Fruit fly (Drosophila melanogaster) whole organism, embryonic: Measurements from ENCODE around the gene CG13403.
A peak's percentile ranks its signal among the peaks of the same experiment; 100 is the strongest.

Experiments used
- ATbp ChIP-seq: fragments of 200-800 bp; sonication (Bioruptor generic); optimal IDR thresholded peaks from 2 replicates; lab custom pipeline; 2017; ENCODE audit warnings: missing biosample characterization, mild to moderate bottlenecking, missing genetic modification characterization, missing genetic modification reagents
- CG10267 ChIP-seq: fragments of 200-800 bp; sonication (Bioruptor generic); optimal IDR thresholded peaks from 2 replicates; lab custom pipeline; 2018; ENCODE audit warnings: missing biosample characterization, mild to moderate bottlenecking, missing genetic modification characterization, moderate library complexity
- CG10321 ChIP-seq: fragments of 200-800 bp; sonication (Bioruptor generic); IDR thresholded peaks from 2 replicates; pipeline ENCODE4 v1.3.6; 2022; ENCODE audit warnings: missing biosample characterization, missing genetic modification characterization
- CG10431 ChIP-seq: fragments of 200-800 bp; sonication (Bioruptor generic); optimal IDR thresholded peaks from 3 replicates; lab custom pipeline; 2018; ENCODE audit warnings: missing biosample characterization, mild to moderate bottlenecking, missing genetic modification characterization
- CG13287 ChIP-seq: fragments of 200-800 bp; sonication (Bioruptor generic); IDR thresholded peaks from 2 replicates; pipeline ENCODE4 v1.3.6; 2022; ENCODE audit warnings: missing biosample characterization, missing genetic modification characterization; ENCODE audit not compliant: partially characterized antibody
- CG13775 ChIP-seq: fragments of 200-800 bp; sonication (Bioruptor generic); optimal IDR thresholded peaks from 3 replicates; lab custom pipeline; 2017; ENCODE audit warnings: missing biosample characterization, mild to moderate bottlenecking, missing genetic modification characterization
- CG14014 ChIP-seq: fragments of 200-800 bp; sonication (Bioruptor generic); IDR thresholded peaks from 2 replicates; pipeline ENCODE4 v1.3.6; 2022; ENCODE audit warnings: missing biosample characterization, missing genetic modification characterization
- CG14965 ChIP-seq: fragments of 200-800 bp; sonication (Bioruptor generic); optimal IDR thresholded peaks from 2 replicates; lab custom pipeline; 2016; ENCODE audit warnings: missing biosample characterization, missing genetic modification characterization, borderline replicate concordance
- CG15696 ChIP-seq: fragments of 200-800 bp; sonication (Bioruptor generic); optimal IDR thresholded peaks from 2 replicates; lab custom pipeline; 2019; ENCODE audit warnings: missing biosample characterization, mild to moderate bottlenecking, missing genetic modification characterization, moderate library complexity
- CG18476 ChIP-seq: fragments of 200-800 bp; sonication (Bioruptor generic); optimal IDR thresholded peaks from 2 replicates; lab custom pipeline; 2016; ENCODE audit warnings: missing biosample characterization, mild to moderate bottlenecking, missing genetic modification characterization
- CG2120 ChIP-seq: fragments of 200-800 bp; sonication (Bioruptor generic); optimal IDR thresholded peaks from 3 replicates; lab custom pipeline; 2016; ENCODE audit warnings: missing biosample characterization, missing genetic modification characterization
- CG32532 ChIP-seq: fragments of 200-800 bp; sonication (Bioruptor generic); IDR thresholded peaks from 2 replicates; pipeline ENCODE4 v1.3.6; 2022; ENCODE audit warnings: missing biosample characterization, missing genetic modification characterization
- CG32772 ChIP-seq: fragments of 200-800 bp; sonication (Bioruptor generic); IDR thresholded peaks from 2 replicates; pipeline ENCODE4 v1.3.6; 2022; ENCODE audit warnings: missing biosample characterization, missing genetic modification characterization
- CG34422 ChIP-seq: fragments of 200-800 bp; sonication (Bioruptor generic); IDR thresholded peaks from 3 replicates; pipeline ENCODE4 v1.3.6; 2022; ENCODE audit warnings: missing biosample characterization, missing genetic modification characterization
- CG4360 ChIP-seq: fragments of 200-800 bp; sonication (Bioruptor generic); IDR thresholded peaks from 2 replicates; pipeline ENCODE4 v1.3.6; 2022; ENCODE audit warnings: missing biosample characterization, missing genetic modification characterization
- CG4617 ChIP-seq: fragments of 200-800 bp; sonication (Bioruptor generic); optimal IDR thresholded peaks from 3 replicates; lab custom pipeline; 2016; ENCODE audit warnings: missing biosample characterization, missing genetic modification characterization, borderline replicate concordance
- CG4820 ChIP-seq: fragments of 200-800 bp; sonication (Bioruptor generic); optimal IDR thresholded peaks from 3 replicates; lab custom pipeline; 2016; ENCODE audit warnings: missing biosample characterization, missing genetic modification characterization
- CG6654 ChIP-seq: fragments of 200-800 bp; sonication (Bioruptor generic); optimal IDR thresholded peaks from 2 replicates; lab custom pipeline; 2017; ENCODE audit warnings: missing biosample characterization, mild to moderate bottlenecking, missing genetic modification characterization
- CG8281 ChIP-seq: fragments of 200-800 bp; sonication (Bioruptor generic); optimal IDR thresholded peaks from 2 replicates; lab custom pipeline; 2018; ENCODE audit warnings: missing biosample characterization, mild to moderate bottlenecking, missing genetic modification characterization, moderate library complexity
- CG8478 ChIP-seq: fragments of >200 bp; optimal IDR thresholded peaks from 2 replicates; lab custom pipeline; 2018
- CG8944 ChIP-seq: fragments of 200-800 bp; sonication (Bioruptor generic); optimal IDR thresholded peaks from 3 replicates; lab custom pipeline; 2016; ENCODE audit warnings: missing biosample characterization, missing genetic modification characterization
- CHES-1-like ChIP-seq: fragments of 200-800 bp; sonication (Bioruptor generic); optimal IDR thresholded peaks from 2 replicates; lab custom pipeline; 2016; ENCODE audit warnings: missing biosample characterization, missing genetic modification characterization
- Camta ChIP-seq: fragments of 200-800 bp; sonication (Bioruptor generic); optimal IDR thresholded peaks from 2 replicates; lab custom pipeline; 2016; ENCODE audit warnings: missing biosample characterization, missing genetic modification characterization
- E2f2 ChIP-seq: fragments of 200-800 bp; sonication (Bioruptor generic); IDR thresholded peaks from 2 replicates; pipeline ENCODE4 v1.3.6; 2022; ENCODE audit warnings: missing biosample characterization, missing genetic modification characterization
- Gug ChIP-seq: fragments of 200-800 bp; sonication (Bioruptor generic); IDR thresholded peaks from 4 replicates; pipeline ENCODE4 v1.3.6; 2022; ENCODE audit warnings: missing biosample characterization, missing genetic modification characterization
- Hey ChIP-seq: fragments of 200-800 bp; sonication (Bioruptor generic); optimal IDR thresholded peaks from 3 replicates; lab custom pipeline; 2018; ENCODE audit warnings: missing biosample characterization, mild to moderate bottlenecking, missing genetic modification characterization
- Lhr ChIP-seq: fragments of 200-800 bp; sonication (Bioruptor generic); optimal IDR thresholded peaks from 3 replicates; lab custom pipeline; 2017; ENCODE audit warnings: mild to moderate bottlenecking, missing biosample characterization, missing genetic modification reagents, missing genetic modification characterization
- Lpt ChIP-seq: fragments of >200 bp; optimal IDR thresholded peaks from 2 replicates; lab custom pipeline; 2018; ENCODE audit warnings: missing biosample characterization, missing genetic modification characterization
- Neu2 ChIP-seq: fragments of 200-800 bp; sonication (Bioruptor generic); optimal IDR thresholded peaks from 3 replicates; lab custom pipeline; 2016; ENCODE audit warnings: missing biosample characterization, missing genetic modification characterization, borderline replicate concordance
- Rfx ChIP-seq: fragments of 200-800 bp; sonication (Bioruptor generic); IDR thresholded peaks from 2 replicates; pipeline ENCODE4 v1.3.6; 2022; ENCODE audit warnings: missing biosample characterization, missing genetic modification characterization
- Xrp1 ChIP-seq: fragments of 200-800 bp; sonication (Bioruptor generic); IDR thresholded peaks from 2 replicates; pipeline ENCODE4 v1.3.6; 2022; ENCODE audit warnings: missing biosample characterization, missing genetic modification characterization
- da ChIP-seq: fragments of 200-800 bp; sonication (Bioruptor generic); optimal IDR thresholded peaks from 2 replicates; lab custom pipeline; 2016; ENCODE audit warnings: missing biosample characterization, missing genetic modification characterization
- ewg ChIP-seq: fragments of 200-800 bp; sonication (Bioruptor generic); optimal IDR thresholded peaks from 3 replicates; lab custom pipeline; 2017; ENCODE audit warnings: mild to moderate bottlenecking, missing biosample characterization, missing genetic modification reagents, missing genetic modification characterization
- eyg ChIP-seq: fragments of 200-800 bp; sonication (Bioruptor generic); optimal IDR thresholded peaks from 3 replicates; lab custom pipeline; 2016; ENCODE audit warnings: missing biosample characterization, missing genetic modification characterization
- fru ChIP-seq: fragments of >200 bp; optimal IDR thresholded peaks from 2 replicates; lab custom pipeline; 2017
- gce ChIP-seq: fragments of 200-800 bp; sonication (Bioruptor generic); IDR thresholded peaks from 3 replicates; pipeline ENCODE4 v1.3.6; 2022; ENCODE audit warnings: missing biosample characterization, missing genetic modification characterization
- gcm2 ChIP-seq: fragments of 200-800 bp; sonication (Bioruptor generic); optimal IDR thresholded peaks from 2 replicates; lab custom pipeline; 2016; ENCODE audit warnings: missing biosample characterization, missing genetic modification characterization
- gsb ChIP-seq: fragments of 200-800 bp; sonication (Bioruptor generic); IDR thresholded peaks from 2 replicates; pipeline ENCODE4 v1.3.6; 2022; ENCODE audit warnings: missing biosample characterization, missing genetic modification characterization
- her ChIP-seq: fragments of 200-800 bp; sonication (Bioruptor generic); optimal IDR thresholded peaks from 2 replicates; lab custom pipeline; 2016; ENCODE audit warnings: missing biosample characterization, missing genetic modification characterization
- jigr1 ChIP-seq: fragments of 200-800 bp; sonication (Bioruptor generic); IDR thresholded peaks from 3 replicates; pipeline ENCODE4 v1.3.6; 2022; ENCODE audit warnings: missing biosample characterization, missing genetic modification characterization
- jing ChIP-seq: fragments of 200-800 bp; sonication (Bioruptor generic); optimal IDR thresholded peaks from 2 replicates; lab custom pipeline; 2018; ENCODE audit warnings: missing biosample characterization, mild to moderate bottlenecking, missing genetic modification characterization
- onecut ChIP-seq: fragments of 200-800 bp; sonication (Bioruptor generic); IDR thresholded peaks from 2 replicates; pipeline ENCODE4 v1.3.6; 2022; ENCODE audit warnings: missing biosample characterization, missing genetic modification characterization
- pzg ChIP-seq: fragments of 200-800 bp; sonication (Bioruptor generic); optimal IDR thresholded peaks from 3 replicates; lab custom pipeline; 2018; ENCODE audit warnings: missing biosample characterization, mild to moderate bottlenecking, missing genetic modification characterization, moderate library complexity
- ro ChIP-seq: fragments of 200-800 bp; sonication (Bioruptor generic); IDR thresholded peaks from 2 replicates; pipeline ENCODE4 v1.3.6; 2022; ENCODE audit warnings: missing biosample characterization, missing genetic modification characterization
- sima ChIP-seq: fragments of 200-800 bp; sonication (Bioruptor generic); optimal IDR thresholded peaks from 2 replicates; lab custom pipeline; 2016; ENCODE audit warnings: missing biosample characterization, missing genetic modification characterization
- trh ChIP-seq: fragments of 200-800 bp; sonication (Bioruptor generic); optimal IDR thresholded peaks from 2 replicates; lab custom pipeline; 2016; ENCODE audit warnings: missing biosample characterization, missing genetic modification characterization
- twi ChIP-seq: fragments of 200-800 bp; optimal IDR thresholded peaks from 2 replicates; lab custom pipeline; 2019; ENCODE audit warnings: missing biosample characterization, mild to moderate bottlenecking, missing genetic modification characterization, moderate library complexity
- unpg ChIP-seq: fragments of 200-800 bp; sonication (Bioruptor generic); optimal IDR thresholded peaks from 3 replicates; lab custom pipeline; 2018; ENCODE audit warnings: missing biosample characterization, mild to moderate bottlenecking, missing genetic modification characterization, moderate library complexity
- vfl ChIP-seq: fragments of 200-800 bp; sonication (Bioruptor generic); optimal IDR thresholded peaks from 2 replicates; lab custom pipeline; 2016; ENCODE audit warnings: missing biosample characterization, missing genetic modification characterization
- vnd ChIP-seq: fragments of 200-800 bp; sonication (Bioruptor generic); IDR thresholded peaks from 3 replicates; pipeline ENCODE4 v1.3.6; 2022; ENCODE audit warnings: missing biosample characterization, missing genetic modification characterization; ENCODE audit not compliant: partially characterized antibody
- wdn ChIP-seq: fragments of 200-800 bp; sonication (Bioruptor generic); IDR thresholded peaks from 2 replicates; pipeline ENCODE4 v1.3.6; 2022; ENCODE audit warnings: missing biosample characterization, missing genetic modification characterization
- yki ChIP-seq: fragments of >200 bp; optimal IDR thresholded peaks from 3 replicates; lab custom pipeline; 2018

Gene CG13403

dm6 chrX:14237873-14238394 lies 46.1 kb upstream of the CG13403 start, which contains the start of the genes Fbxl4 and Dus2 (continued):
- TF ChIP-seq CG10431, result peak; percentile 66
- TF ChIP-seq CG4360 (GFP tag; lab: Robert Waterston, UW), result 0 out of 2 replicates have a peak, but pooled peaks have one; percentile 43
- no peak for TF ChIP-seq fru (lab: Kevin White, UChicago)
- peak; percentile 96 for TF ChIP-seq CG2120
- peak; percentile 88 for TF ChIP-seq CG14014 (GFP tag; lab: Robert Waterston, UW)
- peak; percentile 83 for TF ChIP-seq twi
- TF ChIP-seq sima (GFP tag; lab: Kevin White, UChicago), result peak; percentile 73
- TF ChIP-seq E2f2 (GFP tag; lab: Robert Waterston, UW), result peak; percentile 61; the same call in 1 of the 2 replicates
- peak; percentile 83 for TF ChIP-seq ewg (GFP tag; lab: Kevin White, UChicago)
- peak; percentile 73 for TF ChIP-seq her (GFP tag; lab: Kevin White, UChicago)
- TF ChIP-seq unpg (GFP tag; lab: Kevin White, UChicago), result peak; percentile 87
- TF ChIP-seq pzg (GFP tag; lab: Kevin White, UChicago), result peak; percentile 37
- peak; percentile 74 for TF ChIP-seq trh
- TF ChIP-seq Hey (tag; lab: Kevin White, UChicago), result peak; percentile 48
- TF ChIP-seq onecut (GFP tag; lab: Robert Waterston, UW), result peak; percentile 87
- TF ChIP-seq CG15696 (tag; lab: Kevin White, UChicago), result peak; percentile 96
- peak; percentile 83 for TF ChIP-seq ro
- TF ChIP-seq yki (lab: Kevin White, UChicago), result no peak
- TF ChIP-seq da, result peak; percentile 81
- peak; percentile 93 for TF ChIP-seq CG8944 (GFP tag; lab: Kevin White, UChicago)
- peak; percentile 23 for TF ChIP-seq CG14965 (GFP tag; lab: Kevin White, UChicago)
- TF ChIP-seq CG32532 (GFP tag; lab: Robert Waterston, UW), result peak; percentile 92
- peak; percentile 87 for TF ChIP-seq Camta (GFP tag; lab: Kevin White, UChicago)
- peak; percentile 67 for TF ChIP-seq CG8281 (tag; lab: Kevin White, UChicago)
- peak; percentile 97 for TF ChIP-seq Gug (GFP tag; lab: Robert Waterston, UW)
- TF ChIP-seq wdn (GFP tag; lab: Robert Waterston, UW), result peak; percentile 88
- TF ChIP-seq CG13287 (GFP tag; lab: Robert Waterston, UW), result peak; percentile 57; the same call in 1 of the 2 replicates
- TF ChIP-seq CG18476, result peak; percentile 91
- peak; percentile 92 for TF ChIP-seq CG32772 (GFP tag; lab: Robert Waterston, UW)
- TF ChIP-seq CG10321 (GFP tag; lab: Robert Waterston, UW), result peak; percentile 62
- TF ChIP-seq vfl, result peak; percentile 84
- TF ChIP-seq gcm2 (GFP tag; lab: Kevin White, UChicago), result peak; percentile 71
- TF ChIP-seq Lhr (GFP tag; lab: Kevin White, UChicago), result peak; percentile 76
- peak; percentile 76 for TF ChIP-seq jigr1 (GFP tag; lab: Robert Waterston, UW)
- peak; percentile 95 for TF ChIP-seq CG4820 (GFP tag; lab: Kevin White, UChicago)
- no peak for TF ChIP-seq Lpt
- TF ChIP-seq CG13775 (GFP tag; lab: Kevin White, UChicago), result peak; percentile 96
- TF ChIP-seq Neu2 (GFP tag; lab: Kevin White, UChicago), result peak; percentile 38
- TF ChIP-seq CG4617, result peak; percentile 76
- peak; percentile 42; the same call in 1 of the 3 replicates for TF ChIP-seq vnd (GFP tag; lab: Robert Waterston, UW)
- peak; percentile 74 for TF ChIP-seq eyg (GFP tag; lab: Kevin White, UChicago)
- TF ChIP-seq Rfx (GFP tag; lab: Robert Waterston, UW), result peak; percentile 96
- peak; percentile 88 for TF ChIP-seq gce (GFP tag; lab: Robert Waterston, UW)
- peak; percentile 89 for TF ChIP-seq CHES-1-like (GFP tag; lab: Kevin White, UChicago)
- TF ChIP-seq CG6654 (GFP tag; lab: Kevin White, UChicago), result peak; percentile 70
- peak; percentile 85 for TF ChIP-seq CG10267 (tag; lab: Kevin White, UChicago)
- TF ChIP-seq Xrp1 (GFP tag; lab: Robert Waterston, UW), result peak; percentile 95
- peak; percentile 80 for TF ChIP-seq gsb (GFP tag; lab: Robert Waterston, UW)
- TF ChIP-seq jing (GFP tag; lab: Kevin White, UChicago), result peak; percentile 84
- peak; percentile 77 for TF ChIP-seq ATbp (GFP tag; lab: Kevin White, UChicago)
- peak; percentile 93 for TF ChIP-seq CG34422 (GFP tag; lab: Robert Waterston, UW)
- TF ChIP-seq CG8478 (lab: Kevin White, UChicago), result no peak
